Fruit fly (Drosophila melanogaster) whole organism, pupa: ENCODE measurements around the gene Usp5.

Experiments
- CG14655 ChIP-seq: fragments of 200-800 bp; sonication (Bioruptor generic); optimal IDR thresholded peaks from 3 replicates; lab custom pipeline; 2017; ENCODE audit warnings: mild to moderate bottlenecking, missing biosample characterization, missing genetic modification reagents, missing genetic modification characterization
- CG17806 ChIP-seq: fragments of 200-800 bp; sonication (Bioruptor generic); optimal IDR thresholded peaks from 2 replicates; lab custom pipeline; 2018; ENCODE audit warnings: missing biosample characterization, mild to moderate bottlenecking, missing genetic modification characterization, moderate library complexity
- CG34367 ChIP-seq: fragments of 200-800 bp; sonication (Bioruptor generic); optimal IDR thresholded peaks from 2 replicates; lab custom pipeline; 2018; ENCODE audit warnings: missing biosample characterization, mild to moderate bottlenecking, missing genetic modification characterization
- Pif1B ChIP-seq: fragments of 200-800 bp; sonication (Bioruptor generic); optimal IDR thresholded peaks from 3 replicates; lab custom pipeline; 2016; ENCODE audit warnings: missing biosample characterization, missing genetic modification characterization

DNA sequence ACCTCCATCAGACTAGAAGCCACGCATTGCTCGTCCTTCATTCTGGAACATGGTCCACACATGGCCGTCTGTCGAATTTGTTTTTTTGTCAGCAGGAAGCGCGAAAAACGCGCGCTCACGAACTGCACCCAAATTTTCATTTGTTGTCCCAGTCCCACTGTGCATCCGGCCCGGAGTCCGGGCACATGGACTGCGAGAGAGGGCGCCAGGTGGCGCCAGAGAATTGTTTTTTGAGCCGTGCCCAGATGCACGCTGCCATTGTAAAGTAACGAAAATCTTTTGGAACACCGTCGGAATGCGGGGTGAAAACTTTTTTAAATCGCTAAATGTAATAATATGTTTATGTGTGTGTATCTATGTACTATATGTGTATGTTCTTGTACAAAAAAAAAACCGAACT, 9.5 kb upstream of the Usp5 start:
- TF ChIP-seq CG17806 (tag; lab: Kevin White, UChicago) (no peak), Pif1B (GFP tag; lab: Kevin White, UChicago) (no peak), CG14655 (GFP tag; lab: Kevin White, UChicago) (no peak), CG34367 (no peak)
